Fruit fly (Drosophila melanogaster) whole organism, adult: ENCODE measurements around the gene CG15043.

Experiments used
- CG11617 ChIP-seq: fragments of 200-800 bp; sonication (Bioruptor generic); optimal IDR thresholded peaks from 2 replicates; lab custom pipeline; 2017; ENCODE audit warnings: mild to moderate bottlenecking, missing biosample characterization, missing genetic modification reagents, missing genetic modification characterization
- CG12768 ChIP-seq: fragments of 200-800 bp; sonication (Bioruptor generic); optimal IDR thresholded peaks from 2 replicates; lab custom pipeline; 2017; ENCODE audit warnings: missing biosample characterization, missing genetic modification characterization, mild to moderate bottlenecking, moderate library complexity, missing genetic modification reagents
- CG14711 ChIP-seq: fragments of 200-800 bp; sonication (Bioruptor generic); optimal IDR thresholded peaks from 2 replicates; lab custom pipeline; 2018; ENCODE audit warnings: missing biosample characterization, mild to moderate bottlenecking, missing genetic modification characterization, moderate library complexity
- CG1620 ChIP-seq: fragments of 200-800 bp; sonication (Bioruptor generic); optimal IDR thresholded peaks from 2 replicates; lab custom pipeline; 2016; ENCODE audit warnings: missing biosample characterization, missing genetic modification characterization
- CG33017 ChIP-seq: fragments of 200-800 bp; sonication (Bioruptor generic); optimal IDR thresholded peaks from 2 replicates; lab custom pipeline; 2018; ENCODE audit warnings: missing biosample characterization, mild to moderate bottlenecking, missing genetic modification characterization, moderate library complexity
- CG7045 ChIP-seq: fragments of 200-800 bp; sonication (Bioruptor generic); optimal IDR thresholded peaks from 2 replicates; lab custom pipeline; 2017; ENCODE audit warnings: missing biosample characterization, mild to moderate bottlenecking, missing genetic modification characterization
- CG7101 ChIP-seq: fragments of 200-800 bp; sonication (Bioruptor generic); optimal IDR thresholded peaks from 2 replicates; lab custom pipeline; 2018; ENCODE audit warnings: missing biosample characterization, mild to moderate bottlenecking, missing genetic modification characterization, moderate library complexity
- bab1 ChIP-seq: fragments of 200-800 bp; sonication (Bioruptor generic); optimal IDR thresholded peaks from 3 replicates; lab custom pipeline; 2019; ENCODE audit warnings: missing biosample characterization, mild to moderate bottlenecking, missing genetic modification characterization, moderate library complexity
- cic ChIP-seq: fragments of 200-800 bp; sonication (Bioruptor generic); optimal IDR thresholded peaks from 2 replicates; lab custom pipeline; 2017; ENCODE audit warnings: missing biosample characterization, mild to moderate bottlenecking, missing genetic modification characterization, moderate library complexity
- tj ChIP-seq: fragments of 200-800 bp; sonication (Bioruptor generic); optimal IDR thresholded peaks from 3 replicates; lab custom pipeline; 2017; ENCODE audit warnings: missing biosample characterization, mild to moderate bottlenecking, missing genetic modification characterization, moderate library complexity

dm6 chrX:18515205-18515921 is 21.4 kb upstream of the CG15043 start, which contains the start of the genes Bx and HisRS:
- TF ChIP-seq tj (GFP tag; lab: Kevin White, UChicago) (peak; percentile 76), CG12768 (no peak), CG11617 (GFP tag; lab: Kevin White, UChicago) (no peak), CG1620 (GFP tag; lab: Kevin White, UChicago) (no peak), CG33017 (tag; lab: Kevin White, UChicago) (no peak), cic (GFP tag; lab: Kevin White, UChicago) (no peak), CG7045 (GFP tag; lab: Kevin White, UChicago) (no peak), bab1 (no peak), CG14711 (tag; lab: Kevin White, UChicago) (no peak), CG7101 (tag; lab: Kevin White, UChicago) (peak; percentile 2)
